Worm (Caenorhabditis elegans): ENCODE measurements around the gene F11C7.7.

F11C7.7 gene

ce11 chrX:17423894-17424594 lies 25.7 kb downstream of the F11C7.7 start (continued):
- TF ChIP-seq unc-30 (tag; optimal IDR thresholded peaks at IDR 0.05): no peak
- no peak for TF ChIP-seq nhr-19 (GFP tag; conservative IDR thresholded peaks at IDR 0.05)
- TF ChIP-seq lir-3 (tag; optimal IDR thresholded peaks at IDR 0.05; ENCODE audit: poor library complexity): peak; percentile 1
- no peak for TF ChIP-seq aly-2 (tag; optimal IDR thresholded peaks at IDR 0.05)
- peak in 1 of 6 experiments; percentile 35 for TF ChIP-seq elt-3 (tag; optimal IDR thresholded peaks at IDR 0.05)
- TF ChIP-seq ces-1 (GFP tag; optimal IDR thresholded peaks at IDR 0.05): no peak
- TF ChIP-seq dsc-1 (tag; optimal IDR thresholded peaks at IDR 0.05): no peak
- TF ChIP-seq tbx-2 (tag; optimal IDR thresholded peaks at IDR 0.05): no peak
- 0 out of 2 replicates have a peak, but pooled peaks have one; percentile 26 for TF ChIP-seq grh-1 (GFP tag; IDR thresholded peaks at IDR 0.05)
- TF ChIP-seq rnt-1 (tag; optimal IDR thresholded peaks at IDR 0.05): peak; percentile 6
- TF ChIP-seq aha-1 (tag; optimal IDR thresholded peaks at IDR 0.05): no peak
- TF ChIP-seq mdl-1 (tag; optimal IDR thresholded peaks at IDR 0.05): peak in 1 of 2 experiments; percentile 67
- TF ChIP-seq lin-13 (GFP tag; optimal IDR thresholded peaks at IDR 0.05): peak; percentile 4
- TF ChIP-seq snu-23 (GFP tag; optimal IDR thresholded peaks at IDR 0.05): peak; percentile 13
- TF ChIP-seq nhr-237 (tag; optimal IDR thresholded peaks at IDR 0.05): no peak
- no peak for TF ChIP-seq lin-39 (tag; optimal IDR thresholded peaks at IDR 0.05)
- peak; percentile 67 for TF ChIP-seq nhr-20 (tag; optimal IDR thresholded peaks at IDR 0.05)

ce11 chrX:17424595-17424913 lies 26.2 kb downstream of the F11C7.7 start:
- TF ChIP-seq ets-5 (GFP tag; IDR thresholded peaks at IDR 0.05): no peak
- no peak for TF ChIP-seq lin-35 (GFP tag; optimal IDR thresholded peaks at IDR 0.05)
- no peak for TF ChIP-seq lin-15B (tag; optimal IDR thresholded peaks at IDR 0.05)
- TF ChIP-seq dpl-1 (GFP tag; optimal IDR thresholded peaks at IDR 0.05): no peak
- TF ChIP-seq ama-1 (optimal IDR thresholded peaks at IDR 0.05): no peak
- no peak for TF ChIP-seq zip-4 (GFP tag; optimal IDR thresholded peaks at IDR 0.05)
- no peak for TF ChIP-seq nhr-28 (tag; optimal IDR thresholded peaks at IDR 0.05)
- TF ChIP-seq unc-62 (GFP tag; optimal IDR thresholded peaks at IDR 0.05): no peak
- no peak for TF ChIP-seq lsy-2 (tag; optimal IDR thresholded peaks at IDR 0.05)
- TF ChIP-seq C04F5.9 (tag; optimal IDR thresholded peaks at IDR 0.05): no peak
- TF ChIP-seq unc-130 (tag; optimal IDR thresholded peaks at IDR 0.05): no peak
- no peak for TF ChIP-seq nhr-71 (tag; optimal IDR thresholded peaks at IDR 0.05)
- TF ChIP-seq mab-9 (GFP tag; IDR thresholded peaks at IDR 0.05): no peak
- no peak for TF ChIP-seq unc-30 (tag; optimal IDR thresholded peaks at IDR 0.05)

- no peak for TF ChIP-seq ceh-8 (GFP tag; optimal IDR thresholded peaks at IDR 0.05)
- TF ChIP-seq hlh-17 (GFP tag; optimal IDR thresholded peaks at IDR 0.05; ENCODE audit: borderline replicate concordance): no peak
- TF ChIP-seq pqm-1 (tag; optimal IDR thresholded peaks at IDR 0.05): no peak
- TF ChIP-seq unc-30 (tag; optimal IDR thresholded peaks at IDR 0.05): no peak
- TF ChIP-seq C04F5.9 (tag; optimal IDR thresholded peaks at IDR 0.05): no peak
- TF ChIP-seq snu-23 (GFP tag; optimal IDR thresholded peaks at IDR 0.05): peak; percentile 18
- TF ChIP-seq mab-9 (GFP tag; IDR thresholded peaks at IDR 0.05): no peak
- no peak for TF ChIP-seq nhr-11 (tag; optimal IDR thresholded peaks at IDR 0.05)
- TF ChIP-seq sptf-1 (tag; optimal IDR thresholded peaks at IDR 0.05): no peak
- peak; percentile 9; the same call in 1 of the 2 replicates for TF ChIP-seq nhr-19 (GFP tag; conservative IDR thresholded peaks at IDR 0.05)
- peak; percentile 63 for TF ChIP-seq grh-1 (GFP tag; IDR thresholded peaks at IDR 0.05)
- no peak for TF ChIP-seq lin-39 (tag; optimal IDR thresholded peaks at IDR 0.05)
- no peak for TF ChIP-seq aha-1 (tag; optimal IDR thresholded peaks at IDR 0.05)
- peak; percentile 22 for TF ChIP-seq lin-14 (GFP tag; optimal IDR thresholded peaks at IDR 0.05)
- peak; percentile 50 for TF ChIP-seq nhr-71 (tag; optimal IDR thresholded peaks at IDR 0.05)
- TF ChIP-seq hlh-4 (tag; optimal IDR thresholded peaks at IDR 0.05): no peak
- no peak for TF ChIP-seq xbp-1 (tag; optimal IDR thresholded peaks at IDR 0.05)
- no peak for TF ChIP-seq ceh-90 (tag; optimal IDR thresholded peaks at IDR 0.05)
- TF ChIP-seq nhr-85 (tag): peak; percentile 94
- no peak for TF ChIP-seq F16B12.6 (tag; optimal IDR thresholded peaks at IDR 0.05)
- TF ChIP-seq jun-1 (tag; optimal IDR thresholded peaks at IDR 0.05): no peak
- no peak for TF ChIP-seq alr-1 (tag; optimal IDR thresholded peaks at IDR 0.05; ENCODE audit: borderline replicate concordance)
- TF ChIP-seq C34B4.2 (tag; optimal IDR thresholded peaks at IDR 0.05): no peak
- TF ChIP-seq nhr-76 (tag; optimal IDR thresholded peaks at IDR 0.05): no peak
- TF ChIP-seq lsy-2 (tag; optimal IDR thresholded peaks at IDR 0.05): peak in 1 of 2 experiments; percentile 44
- peak; percentile 80 for TF ChIP-seq nhr-20 (tag; optimal IDR thresholded peaks at IDR 0.05)
- peak in 1 of 2 experiments; percentile 22 for TF ChIP-seq lin-35 (GFP tag; optimal IDR thresholded peaks at IDR 0.05)
- no peak for TF ChIP-seq nhr-47 (tag; optimal IDR thresholded peaks at IDR 0.05)
- TF ChIP-seq unc-86 (tag; optimal IDR thresholded peaks at IDR 0.05): no peak
- peak; percentile 14 for TF ChIP-seq nhr-90 (tag; optimal IDR thresholded peaks at IDR 0.05; ENCODE audit: poor library complexity)
These were observed 28.3 kb downstream of the F11C7.7 start for ce11 chrX:17426712-17427111.

Data from whole organism, L1 larva.